Fruit fly (Drosophila melanogaster) whole organism, embryonic: ENCODE data around the gene Cyp12a4.
A peak's percentile ranks its signal among the peaks of the same experiment; 100 is the strongest.

ENCODE experiments used
- BtbVII ChIP-seq: fragments of 200-800 bp; sonication (Bioruptor generic); optimal IDR thresholded peaks from 3 replicates; lab custom pipeline; 2017; ENCODE audit warnings: missing biosample characterization, mild to moderate bottlenecking, missing genetic modification characterization
- CG10147 ChIP-seq: fragments of 200-800 bp; sonication (Bioruptor generic); optimal IDR thresholded peaks from 2 replicates; lab custom pipeline; 2019; ENCODE audit warnings: missing biosample characterization, mild to moderate bottlenecking, missing genetic modification characterization, moderate library complexity
- CG11085 ChIP-seq: fragments of 200-800 bp; sonication (Bioruptor generic); IDR thresholded peaks from 2 replicates; pipeline ENCODE4 v1.3.6; 2022; ENCODE audit warnings: missing biosample characterization, missing genetic modification characterization
- CG12219 ChIP-seq: fragments of 200-800 bp; sonication (Bioruptor generic); optimal IDR thresholded peaks from 3 replicates; lab custom pipeline; 2018; ENCODE audit warnings: missing biosample characterization, mild to moderate bottlenecking, missing genetic modification characterization
- CG13123 ChIP-seq: fragments of 200-800 bp; sonication (Bioruptor generic); optimal IDR thresholded peaks from 2 replicates; lab custom pipeline; 2016; ENCODE audit warnings: missing biosample characterization, missing genetic modification characterization
- CG13424 ChIP-seq: fragments of 200-800 bp; sonication (Bioruptor generic); optimal IDR thresholded peaks from 2 replicates; lab custom pipeline; 2019; ENCODE audit warnings: missing biosample characterization, mild to moderate bottlenecking, missing genetic modification characterization, moderate library complexity
- CG13624 ChIP-seq: fragments of 200-800 bp; sonication (Bioruptor generic); optimal IDR thresholded peaks from 2 replicates; lab custom pipeline; 2016; ENCODE audit warnings: missing biosample characterization, missing genetic modification characterization
- CG14050 ChIP-seq: fragments of 200-800 bp; sonication (Bioruptor generic); IDR thresholded peaks from 3 replicates; pipeline ENCODE4 v1.3.6; 2022; ENCODE audit warnings: missing biosample characterization, missing genetic modification characterization
- CG15514 ChIP-seq: fragments of 200-800 bp; sonication (Bioruptor generic); optimal IDR thresholded peaks from 3 replicates; lab custom pipeline; 2017; ENCODE audit warnings: missing biosample characterization, missing genetic modification characterization, mild to moderate bottlenecking, moderate library complexity, missing genetic modification reagents
- CG1647 ChIP-seq: fragments of 200-800 bp; sonication (Bioruptor generic); optimal IDR thresholded peaks from 3 replicates; lab custom pipeline; 2016; ENCODE audit warnings: missing biosample characterization, missing genetic modification characterization
- CG16815 ChIP-seq: fragments of 200-800 bp; sonication (Bioruptor generic); optimal IDR thresholded peaks from 3 replicates; lab custom pipeline; 2017; ENCODE audit warnings: missing biosample characterization, mild to moderate bottlenecking, missing genetic modification characterization
- CG18476 ChIP-seq: fragments of 200-800 bp; sonication (Bioruptor generic); optimal IDR thresholded peaks from 2 replicates; lab custom pipeline; 2016; ENCODE audit warnings: missing biosample characterization, mild to moderate bottlenecking, missing genetic modification characterization
- CG2129 ChIP-seq: fragments of 200-800 bp; sonication (Bioruptor generic); IDR thresholded peaks from 2 replicates; pipeline ENCODE4 v1.3.6; 2022; ENCODE audit warnings: missing biosample characterization, missing genetic modification characterization; ENCODE audit not compliant: partially characterized antibody
- CG31224 ChIP-seq: fragments of 200-800 bp; sonication (Bioruptor generic); IDR thresholded peaks from 2 replicates; pipeline ENCODE4 v1.3.6; 2022; ENCODE audit warnings: missing biosample characterization, missing genetic modification characterization
- CG3847 ChIP-seq: fragments of 200-800 bp; sonication (Bioruptor generic); IDR thresholded peaks from 2 replicates; pipeline ENCODE4 v1.3.6; 2022; ENCODE audit warnings: missing biosample characterization, missing genetic modification characterization
- CG4404 ChIP-seq: fragments of 200-800 bp; sonication (Bioruptor generic); IDR thresholded peaks from 2 replicates; pipeline ENCODE4 v1.3.6; 2022; ENCODE audit warnings: missing biosample characterization, missing genetic modification characterization
- CG5180 ChIP-seq: fragments of 200-800 bp; sonication (Bioruptor generic); optimal IDR thresholded peaks from 3 replicates; lab custom pipeline; 2017; ENCODE audit warnings: missing biosample characterization, missing genetic modification characterization, mild to moderate bottlenecking, moderate library complexity, missing genetic modification reagents
- Camta ChIP-seq: fragments of 200-800 bp; sonication (Bioruptor generic); optimal IDR thresholded peaks from 2 replicates; lab custom pipeline; 2016; ENCODE audit warnings: missing biosample characterization, missing genetic modification characterization
- D19B ChIP-seq: fragments of 200-800 bp; sonication (Bioruptor generic); optimal IDR thresholded peaks from 2 replicates; lab custom pipeline; 2017; ENCODE audit warnings: missing biosample characterization, mild to moderate bottlenecking, missing genetic modification characterization
- Ets97D ChIP-seq: fragments of 200-800 bp; sonication (Bioruptor generic); optimal IDR thresholded peaks from 3 replicates; lab custom pipeline; 2016; ENCODE audit warnings: missing biosample characterization, missing genetic modification characterization
- Fer1 ChIP-seq: fragments of 200-800 bp; sonication (Bioruptor generic); optimal IDR thresholded peaks from 2 replicates; lab custom pipeline; 2017; ENCODE audit warnings: missing biosample characterization, mild to moderate bottlenecking, missing genetic modification characterization
- Fer2 ChIP-seq: fragments of 200-800 bp; sonication (Bioruptor generic); optimal IDR thresholded peaks from 2 replicates; lab custom pipeline; 2018; ENCODE audit warnings: missing biosample characterization, mild to moderate bottlenecking, missing genetic modification characterization, moderate library complexity
- Max ChIP-seq: fragments of 200-800 bp; sonication (Bioruptor generic); optimal IDR thresholded peaks from 2 replicates; lab custom pipeline; 2016; ENCODE audit warnings: missing biosample characterization, mild to moderate bottlenecking, missing genetic modification characterization
- Nf-YC ChIP-seq: fragments of 200-800 bp; optimal IDR thresholded peaks from 3 replicates; lab custom pipeline; 2019; ENCODE audit warnings: missing biosample characterization, mild to moderate bottlenecking, missing genetic modification characterization, moderate library complexity
- Oaz ChIP-seq: fragments of 200-800 bp; sonication (Bioruptor generic); IDR thresholded peaks from 2 replicates; pipeline ENCODE4 v1.3.6; 2022; ENCODE audit warnings: missing biosample characterization, missing genetic modification characterization
- Pdp1 ChIP-seq, 2 experiments: fragments of 200-800 bp; sonication (Bioruptor generic); optimal IDR thresholded peaks; 3 replicates each; lab custom pipeline; 2016; ENCODE audit warnings: missing biosample characterization in 2 of 2, missing genetic modification characterization in 2 of 2, mild to moderate bottlenecking in 1 of 2, moderate library complexity in 1 of 2
- Scr ChIP-seq: fragments of 200-800 bp; sonication (Bioruptor generic); IDR thresholded peaks from 2 replicates; pipeline ENCODE4 v1.3.6; 2022; ENCODE audit warnings: missing biosample characterization, missing genetic modification characterization; ENCODE audit not compliant: partially characterized antibody
- Usf ChIP-seq: fragments of 200-800 bp; sonication (Bioruptor generic); optimal IDR thresholded peaks from 2 replicates; lab custom pipeline; 2017; ENCODE audit warnings: missing genotype, missing biosample characterization, missing genetic modification characterization
- YL-1 ChIP-seq: fragments of 200-800 bp; sonication (Bioruptor generic); optimal IDR thresholded peaks from 3 replicates; lab custom pipeline; 2017; ENCODE audit warnings: missing biosample characterization, mild to moderate bottlenecking, missing genetic modification characterization
- al ChIP-seq: fragments of 200-800 bp; sonication (Bioruptor generic); IDR thresholded peaks from 2 replicates; pipeline ENCODE4 v1.3.6; 2022; ENCODE audit warnings: missing biosample characterization, missing genetic modification characterization
- bsh ChIP-seq, 2 experiments: fragments of 200-800 bp; sonication (Bioruptor generic); optimal IDR thresholded peaks; 2 replicates each; lab custom pipeline; 2017 to 2018; ENCODE audit warnings: mild to moderate bottlenecking in 2 of 2, missing biosample characterization in 2 of 2, missing genetic modification characterization in 2 of 2, moderate library complexity in 1 of 2
- ci ChIP-seq: fragments of 200-800 bp; sonication (Bioruptor generic); IDR thresholded peaks from 3 replicates; pipeline ENCODE4 v1.3.6; 2022; ENCODE audit warnings: missing biosample characterization, missing genetic modification characterization
- disco-r ChIP-seq: fragments of 200-800 bp; sonication (Bioruptor generic); optimal IDR thresholded peaks from 2 replicates; lab custom pipeline; 2016; ENCODE audit warnings: missing biosample characterization, missing genetic modification characterization
- dpn ChIP-seq, 2 experiments: fragments of 200-800 bp; sonication (Bioruptor generic); optimal IDR thresholded peaks; 3 replicates each; lab custom pipeline; 2016; ENCODE audit warnings: missing biosample characterization in 2 of 2, missing genetic modification characterization in 2 of 2
- dysf ChIP-seq: fragments of 200-800 bp; sonication (Bioruptor generic); IDR thresholded peaks from 3 replicates; pipeline ENCODE4 v1.3.6; 2022; ENCODE audit warnings: missing biosample characterization, missing genetic modification characterization
- gcm2 ChIP-seq: fragments of 200-800 bp; sonication (Bioruptor generic); optimal IDR thresholded peaks from 2 replicates; lab custom pipeline; 2016; ENCODE audit warnings: missing biosample characterization, missing genetic modification characterization
- gfzf ChIP-seq: fragments of 200-800 bp; sonication (Bioruptor generic); optimal IDR thresholded peaks from 2 replicates; lab custom pipeline; 2016; ENCODE audit warnings: missing biosample characterization, mild to moderate bottlenecking, missing genetic modification characterization, moderate library complexity
- kay ChIP-seq: fragments of 200-800 bp; sonication (Bioruptor generic); optimal IDR thresholded peaks from 2 replicates; lab custom pipeline; 2016; ENCODE audit warnings: missing biosample characterization, missing genetic modification characterization
- mam ChIP-seq: fragments of 200-800 bp; sonication (Bioruptor generic); optimal IDR thresholded peaks from 3 replicates; lab custom pipeline; 2016; ENCODE audit warnings: missing biosample characterization, missing genetic modification characterization
- nerfin-2 ChIP-seq: fragments of 200-800 bp; sonication (Bioruptor generic); IDR thresholded peaks from 2 replicates; pipeline ENCODE4 v1.3.6; 2022; ENCODE audit warnings: missing biosample characterization, missing genetic modification characterization; ENCODE audit not compliant: partially characterized antibody
- p53 ChIP-seq: fragments of 200-800 bp; sonication (Bioruptor generic); optimal IDR thresholded peaks from 2 replicates; lab custom pipeline; 2016; ENCODE audit warnings: missing biosample characterization, missing genetic modification characterization
- pb ChIP-seq: fragments of 200-800 bp; sonication (Bioruptor generic); optimal IDR thresholded peaks from 3 replicates; lab custom pipeline; 2016; ENCODE audit warnings: missing biosample characterization, missing genetic modification characterization
- ranshi ChIP-seq: fragments of 200-800 bp; sonication (Bioruptor generic); IDR thresholded peaks from 2 replicates; pipeline ENCODE4 v1.3.6; 2022; ENCODE audit warnings: missing biosample characterization, missing genetic modification characterization
- sisA ChIP-seq: fragments of 200-800 bp; sonication (Bioruptor generic); IDR thresholded peaks from 2 replicates; pipeline ENCODE4 v1.3.6; 2022; ENCODE audit warnings: missing biosample characterization, missing genetic modification characterization
- tll ChIP-seq, 2 experiments: fragments of 200-800 bp in 1 of 2; fragments of >200 bp in 1 of 2; sonication (Bioruptor generic) in 1 of 2; optimal IDR thresholded peaks; 2 replicates each; lab custom pipeline; 2017 to 2019; ENCODE audit warnings: missing biosample characterization in 2 of 2, missing genetic modification characterization in 2 of 2, mild to moderate bottlenecking in 1 of 2, moderate library complexity in 1 of 2
- usp ChIP-seq: fragments of >200 bp; optimal IDR thresholded peaks from 2 replicates; lab custom pipeline; 2017; ENCODE audit warnings: missing biosample characterization, missing genetic modification characterization
- zen ChIP-seq: fragments of 200-800 bp; sonication (Bioruptor generic); optimal IDR thresholded peaks from 3 replicates; lab custom pipeline; 2018; ENCODE audit warnings: missing biosample characterization, mild to moderate bottlenecking, missing genetic modification characterization, moderate library complexity
- zf30C ChIP-seq: fragments of 200-800 bp; sonication (Bioruptor generic); optimal IDR thresholded peaks from 3 replicates; lab custom pipeline; 2018; ENCODE audit warnings: missing biosample characterization, mild to moderate bottlenecking, missing genetic modification characterization
- zfh2 ChIP-seq: fragments of 200-800 bp; sonication (Bioruptor generic); optimal IDR thresholded peaks from 2 replicates; lab custom pipeline; 2016; ENCODE audit warnings: missing biosample characterization, missing genetic modification characterization

Cyp12a4 gene

dm6 chr3R:19156670-19157402 lies 21.9 kb downstream of the Cyp12a4 start, which contains the start of gene nanos (continued):
- TF ChIP-seq gfzf (GFP tag; lab: Kevin White, UChicago), result peak; percentile 41
- peak; percentile 57; the same call in 1 of the 2 replicates for TF ChIP-seq CG11085
- TF ChIP-seq Camta (GFP tag; lab: Kevin White, UChicago), result peak; percentile 28
- peak; percentile 94 for TF ChIP-seq CG15514
- peak; percentile 83 for TF ChIP-seq zfh2 (GFP tag; lab: Kevin White, UChicago)
- TF ChIP-seq usp (GFP tag; lab: Kevin White, UChicago), result no peak
- peak; percentile 75 to 77 for TF ChIP-seq dpn (GFP tag; optimal IDR thresholded peaks at IDR 0.05; lab: Kevin White, UChicago)
- TF ChIP-seq CG13624, result peak; percentile 77
- TF ChIP-seq YL-1, result peak; percentile 81
- TF ChIP-seq Fer2 (tag; lab: Kevin White, UChicago), result no peak
- TF ChIP-seq pb (GFP tag; lab: Kevin White, UChicago), result peak; percentile 56
- peak; percentile 81 for TF ChIP-seq ci (GFP tag; lab: Robert Waterston, UW)
- TF ChIP-seq kay (GFP tag; lab: Kevin White, UChicago), result no peak
- TF ChIP-seq CG16815 (GFP tag; lab: Kevin White, UChicago), result peak; percentile 36
- no peak for TF ChIP-seq CG14050
- peak; percentile 70 for TF ChIP-seq Usf (GFP tag; lab: Kevin White, UChicago)
- TF ChIP-seq CG2129 (GFP tag; lab: Robert Waterston, UW), result peak; percentile 92
- TF ChIP-seq D19B (GFP tag; lab: Kevin White, UChicago), result no peak
- no peak for TF ChIP-seq CG12219
- TF ChIP-seq al (GFP tag; lab: Robert Waterston, UW), result peak; percentile 58
- TF ChIP-seq Ets97D (GFP tag; lab: Kevin White, UChicago), result peak; percentile 86
- TF ChIP-seq bsh (GFP tag; optimal IDR thresholded peaks at IDR 0.05; lab: Kevin White, UChicago), result peak in 1 of 2 experiments; percentile 2
- TF ChIP-seq CG13123 (GFP tag; lab: Kevin White, UChicago), result peak; percentile 41
- no peak for TF ChIP-seq CG5180 (GFP tag; lab: Kevin White, UChicago)
- peak; percentile 40; the same call in 1 of the 2 replicates for TF ChIP-seq ranshi (GFP tag; lab: Robert Waterston, UW)
- TF ChIP-seq CG3847, result peak; percentile 92
- TF ChIP-seq Fer1 (GFP tag; lab: Kevin White, UChicago), result peak; percentile 55
- TF ChIP-seq Nf-YC, result peak; percentile 56
- TF ChIP-seq Pdp1 (GFP tag; optimal IDR thresholded peaks at IDR 0.05; lab: Kevin White, UChicago), result peak; percentile 57 to 99
- no peak for TF ChIP-seq tll (GFP tag; optimal IDR thresholded peaks at IDR 0.05; lab: Kevin White, UChicago)
- TF ChIP-seq CG10147, result peak; percentile 48
- peak; percentile 27 for TF ChIP-seq zen (tag; lab: Kevin White, UChicago)
- peak; percentile 33 for TF ChIP-seq CG18476 (GFP tag; lab: Kevin White, UChicago)
- TF ChIP-seq CG1647 (GFP tag; lab: Kevin White, UChicago), result peak; percentile 60
- no peak for TF ChIP-seq disco-r (GFP tag; lab: Kevin White, UChicago)
- TF ChIP-seq zf30C, result no peak
- TF ChIP-seq mam (GFP tag; lab: Kevin White, UChicago), result peak; percentile 79
- peak; percentile 57 for TF ChIP-seq Max
- TF ChIP-seq gcm2 (GFP tag; lab: Kevin White, UChicago), result no peak
- TF ChIP-seq nerfin-2 (GFP tag; lab: Robert Waterston, UW), result peak; percentile 96
- peak; percentile 44; the same call in 1 of the 2 replicates for TF ChIP-seq CG4404
- TF ChIP-seq CG13424 (tag; lab: Kevin White, UChicago), result peak; percentile 47
- peak; percentile 54 for TF ChIP-seq CG31224 (GFP tag; lab: Robert Waterston, UW)
- peak; percentile 60 for TF ChIP-seq sisA (GFP tag; lab: Robert Waterston, UW)
- TF ChIP-seq Oaz, result no peak
- TF ChIP-seq BtbVII (GFP tag; lab: Kevin White, UChicago), result no peak
- TF ChIP-seq p53, result peak; percentile 51
- TF ChIP-seq Scr, result peak; percentile 98
- TF ChIP-seq dysf (GFP tag; lab: Robert Waterston, UW), result peak; percentile 59; the same call in 2 of the 3 replicates
